Worm (Caenorhabditis elegans) whole organism, midembryonic: Measurements from ENCODE around the gene T24D3.2.

Experiments
- T22C8.4 ChIP-seq: fragments of 200-800 bp; sonication (Bioruptor generic); IDR thresholded peaks from 2 replicates; pipeline ENCODE4 v1.3.6; 2022; ENCODE audit warnings: missing genetic modification characterization, missing compliant biosample characterization
- cog-1 ChIP-seq: sonication (generic microtip); optimal IDR thresholded peaks from 2 replicates; lab custom pipeline; 2016; ENCODE audit warnings: missing genetic modification characterization, missing compliant biosample characterization
- flt-1 ChIP-seq: fragments of 200-800 bp; sonication (Bioruptor generic); IDR thresholded peaks from 2 replicates; pipeline ENCODE4 v1.3.6; 2022; ENCODE audit warnings: missing genetic modification characterization, missing compliant biosample characterization
- klf-2 ChIP-seq: fragments of 200-800 bp; sonication (Bioruptor generic); conservative IDR thresholded peaks from 2 replicates; pipeline ENCODE4 v1.3.6; 2022; ENCODE audit warnings: missing genetic modification reagents, missing genetic modification characterization, missing compliant biosample characterization
- med-1 ChIP-seq: sonication (generic microtip); optimal IDR thresholded peaks from 2 replicates; lab custom pipeline; 2017; ENCODE audit warnings: missing genetic modification characterization, mild to moderate bottlenecking, missing compliant biosample characterization, antibody characterized with exemption, missing genetic modification reagents; ENCODE audit not compliant: insufficient read depth
- ref-1 ChIP-seq: fragments of 200-800 bp; sonication (Bioruptor generic); conservative IDR thresholded peaks from 2 replicates; pipeline ENCODE4 v1.3.6; 2022; ENCODE audit warnings: missing genetic modification reagents, missing genetic modification characterization, missing compliant biosample characterization
- tab-1 ChIP-seq: fragments of 200-800 bp; sonication (Bioruptor generic); IDR thresholded peaks from 2 replicates; pipeline ENCODE4 v1.3.6; 2022; ENCODE audit warnings: missing genetic modification characterization, missing compliant biosample characterization
- ztf-23 ChIP-seq: fragments of 200-800 bp; sonication (Bioruptor generic); IDR thresholded peaks from 2 replicates; pipeline ENCODE4 v1.3.6; 2022; ENCODE audit warnings: missing genetic modification reagents, missing genetic modification characterization, missing compliant biosample characterization
- ztf-29 ChIP-seq: fragments of 200-800 bp; sonication (Bioruptor generic); IDR thresholded peaks from 2 replicates; pipeline ENCODE4 v1.3.6; 2022; ENCODE audit warnings: missing genetic modification reagents, missing genetic modification characterization, missing compliant biosample characterization

DNA sequence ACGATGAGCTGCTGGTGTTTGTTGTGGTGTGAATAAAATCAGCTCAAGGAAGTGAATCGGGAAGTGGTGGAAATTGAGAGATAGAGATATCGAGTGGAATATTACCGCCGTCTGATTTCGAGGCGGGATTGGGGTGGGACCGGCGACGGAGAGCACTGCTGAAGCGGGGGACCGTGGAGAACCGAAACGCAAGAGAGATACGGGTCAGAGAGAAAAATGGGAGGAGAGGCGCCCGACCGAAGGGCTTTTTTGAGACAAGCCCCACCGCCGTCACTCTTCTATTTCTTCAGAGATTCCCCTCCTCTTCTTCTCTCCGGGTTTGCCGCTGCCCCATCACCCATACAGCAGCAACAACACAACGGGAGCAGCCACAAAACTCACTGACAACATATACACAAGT, 19.5 kb upstream of the T24D3.2 start:
- TF ChIP-seq ztf-23 (GFP tag; lab: Robert Waterston, UW) (no peak), ref-1 (GFP tag; lab: Robert Waterston, UW) (no peak), tab-1 (GFP tag; lab: Robert Waterston, UW) (no peak), cog-1 (tag; lab: Kevin White, UChicago) (no peak), flt-1 (GFP tag; lab: Robert Waterston, UW) (no peak), med-1 (GFP tag; lab: Kevin White, UChicago) (no peak), ztf-29 (GFP tag; lab: Robert Waterston, UW) (no peak), T22C8.4 (GFP tag; lab: Robert Waterston, UW) (no peak), klf-2 (GFP tag; lab: Robert Waterston, UW) (no peak)
